Worm (Caenorhabditis elegans): ENCODE results near the gene T28C6.3.
A peak's percentile ranks its signal among the peaks of the same experiment; 100 is the strongest.

ce11 chrIV:8819471-8819870 is 670 bp upstream of the T28C6.3 start:
- TF ChIP-seq lsy-2 (tag; optimal IDR thresholded peaks at IDR 0.05) (no peak), hlh-1 (tag; optimal IDR thresholded peaks at IDR 0.05) (peak; percentile 10), snpc-4 (tag; optimal IDR thresholded peaks at IDR 0.05) (no peak), ces-1 (GFP tag; optimal IDR thresholded peaks at IDR 0.05) (no peak)

All from whole organism, mixed stage, embryonic.